Fruit fly (Drosophila melanogaster) whole organism, embryonic: ENCODE data around the gene CG7519.

ENCODE experiments used
- Atf6 ChIP-seq: fragments of 200-800 bp; sonication (Bioruptor generic); IDR thresholded peaks from 2 replicates; pipeline ENCODE4 v1.3.6; 2022; ENCODE audit warnings: missing biosample characterization, missing genetic modification characterization
- Bdp1 ChIP-seq: fragments of 200-800 bp; sonication (Bioruptor generic); optimal IDR thresholded peaks from 3 replicates; lab custom pipeline; 2016; ENCODE audit warnings: missing biosample characterization, missing genetic modification characterization
- BtbVII ChIP-seq: fragments of 200-800 bp; sonication (Bioruptor generic); optimal IDR thresholded peaks from 3 replicates; lab custom pipeline; 2017; ENCODE audit warnings: missing biosample characterization, mild to moderate bottlenecking, missing genetic modification characterization
- Bteb2 ChIP-seq: fragments of 200-800 bp; sonication (Bioruptor generic); optimal IDR thresholded peaks from 2 replicates; lab custom pipeline; 2016; ENCODE audit warnings: missing biosample characterization, missing genetic modification characterization
- CG10462 ChIP-seq: fragments of 200-800 bp; sonication (Bioruptor generic); optimal IDR thresholded peaks from 2 replicates; lab custom pipeline; 2016; ENCODE audit warnings: missing biosample characterization, missing genetic modification characterization
- CG10543 ChIP-seq: fragments of 200-800 bp; sonication (Bioruptor generic); optimal IDR thresholded peaks from 3 replicates; lab custom pipeline; 2017; ENCODE audit warnings: missing biosample characterization, mild to moderate bottlenecking, missing genetic modification characterization, moderate library complexity
- CG11456 ChIP-seq: fragments of 200-800 bp; sonication (Bioruptor generic); IDR thresholded peaks from 3 replicates; pipeline ENCODE4 v1.3.6; 2022; ENCODE audit warnings: missing biosample characterization, missing genetic modification characterization
- CG12769 ChIP-seq: fragments of 200-800 bp; sonication (Bioruptor generic); optimal IDR thresholded peaks from 2 replicates; lab custom pipeline; 2019; ENCODE audit warnings: missing biosample characterization, mild to moderate bottlenecking, missing genetic modification characterization, moderate library complexity
- CG12942 ChIP-seq: fragments of 200-800 bp; sonication (Bioruptor generic); optimal IDR thresholded peaks from 3 replicates; lab custom pipeline; 2016; ENCODE audit warnings: missing biosample characterization, missing genetic modification characterization
- CG13624 ChIP-seq: fragments of 200-800 bp; sonication (Bioruptor generic); optimal IDR thresholded peaks from 2 replicates; lab custom pipeline; 2016; ENCODE audit warnings: missing biosample characterization, missing genetic modification characterization
- CG13775 ChIP-seq: fragments of 200-800 bp; sonication (Bioruptor generic); optimal IDR thresholded peaks from 3 replicates; lab custom pipeline; 2017; ENCODE audit warnings: missing biosample characterization, mild to moderate bottlenecking, missing genetic modification characterization
- CG13894 ChIP-seq: fragments of 200-800 bp; sonication (Bioruptor generic); optimal IDR thresholded peaks from 3 replicates; lab custom pipeline; 2018; ENCODE audit warnings: missing biosample characterization, mild to moderate bottlenecking, missing genetic modification characterization, moderate library complexity
- CG14014 ChIP-seq: fragments of 200-800 bp; sonication (Bioruptor generic); IDR thresholded peaks from 2 replicates; pipeline ENCODE4 v1.3.6; 2022; ENCODE audit warnings: missing biosample characterization, missing genetic modification characterization
- CG14441 ChIP-seq: fragments of 200-800 bp; sonication (Bioruptor generic); IDR thresholded peaks from 2 replicates; pipeline ENCODE4 v1.3.6; 2022; ENCODE audit warnings: missing biosample characterization, missing genetic modification characterization
- CG16815 ChIP-seq: fragments of 200-800 bp; sonication (Bioruptor generic); optimal IDR thresholded peaks from 3 replicates; lab custom pipeline; 2017; ENCODE audit warnings: missing biosample characterization, mild to moderate bottlenecking, missing genetic modification characterization
- CG17829 ChIP-seq: fragments of 200-800 bp; optimal IDR thresholded peaks from 2 replicates; lab custom pipeline; 2019; ENCODE audit warnings: missing biosample characterization, mild to moderate bottlenecking, missing genetic modification characterization, moderate library complexity
- CG18619 ChIP-seq: fragments of 200-800 bp; sonication (Bioruptor generic); optimal IDR thresholded peaks from 3 replicates; lab custom pipeline; 2017; ENCODE audit warnings: missing biosample characterization, mild to moderate bottlenecking, missing genetic modification characterization
- CG30020 ChIP-seq: fragments of 200-800 bp; optimal IDR thresholded peaks from 2 replicates; lab custom pipeline; 2019; ENCODE audit warnings: missing biosample characterization, mild to moderate bottlenecking, missing genetic modification characterization, moderate library complexity
- CG3838 ChIP-seq: fragments of 200-800 bp; sonication (Bioruptor generic); optimal IDR thresholded peaks from 3 replicates; lab custom pipeline; 2016; ENCODE audit warnings: missing biosample characterization, missing genetic modification characterization
- CG8290 ChIP-seq, 3 experiments: fragments of 200-800 bp; sonication (Bioruptor generic); optimal IDR thresholded peaks; 2 replicates each; lab custom pipeline; 2016 to 2019; ENCODE audit warnings: missing biosample characterization in 3 of 3, missing genetic modification characterization in 3 of 3, mild to moderate bottlenecking in 2 of 3, moderate library complexity in 1 of 3
- CG8359 ChIP-seq: fragments of 200-800 bp; sonication (Bioruptor generic); optimal IDR thresholded peaks from 2 replicates; lab custom pipeline; 2017; ENCODE audit warnings: missing biosample characterization, mild to moderate bottlenecking, missing genetic modification characterization, borderline replicate concordance
- Chrac-16 ChIP-seq: fragments of 200-800 bp; sonication (Bioruptor generic); optimal IDR thresholded peaks from 3 replicates; lab custom pipeline; 2016; ENCODE audit warnings: missing biosample characterization, missing genetic modification characterization
- CrebB ChIP-seq: fragments of 200-800 bp; sonication (Bioruptor generic); optimal IDR thresholded peaks from 3 replicates; lab custom pipeline; 2018; ENCODE audit warnings: missing biosample characterization, mild to moderate bottlenecking, missing genetic modification characterization
- Dad ChIP-seq: fragments of 200-800 bp; sonication (Bioruptor generic); optimal IDR thresholded peaks from 3 replicates; lab custom pipeline; 2016; ENCODE audit warnings: missing biosample characterization, missing genetic modification characterization
- Doc3 ChIP-seq: fragments of 200-800 bp; sonication (Bioruptor generic); IDR thresholded peaks from 3 replicates; pipeline ENCODE4 v1.3.6; 2022; ENCODE audit warnings: missing biosample characterization, missing genetic modification characterization; ENCODE audit not compliant: partially characterized antibody
- Dref ChIP-seq: fragments of 200-800 bp; sonication (Bioruptor generic); IDR thresholded peaks from 2 replicates; pipeline ENCODE4 v1.3.6; 2022; ENCODE audit warnings: missing biosample characterization, missing genetic modification characterization
- Drgx ChIP-seq: fragments of 200-800 bp; sonication (Bioruptor generic); IDR thresholded peaks from 2 replicates; pipeline ENCODE4 v1.3.6; 2022; ENCODE audit warnings: missing biosample characterization, missing genetic modification characterization
- GATAe ChIP-seq: fragments of 200-800 bp; sonication (Bioruptor generic); conservative IDR thresholded peaks from 2 replicates; pipeline ENCODE4 v1.3.6; 2022; ENCODE audit warnings: missing biosample characterization, missing genetic modification characterization
- HLH3B ChIP-seq: fragments of 200-800 bp; sonication (Bioruptor generic); IDR thresholded peaks from 2 replicates; pipeline ENCODE4 v1.3.6; 2022; ENCODE audit warnings: missing biosample characterization, missing genetic modification characterization
- HLH4C ChIP-seq: fragments of 200-800 bp; sonication (Bioruptor generic); IDR thresholded peaks from 3 replicates; pipeline ENCODE4 v1.3.6; 2022; ENCODE audit warnings: missing biosample characterization, missing genetic modification characterization; ENCODE audit not compliant: partially characterized antibody
- Hsf ChIP-seq: fragments of 200-800 bp; sonication (Bioruptor generic); optimal IDR thresholded peaks from 3 replicates; lab custom pipeline; 2016; ENCODE audit warnings: missing biosample characterization, missing genetic modification characterization
- Opbp ChIP-seq: fragments of 200-800 bp; sonication (Bioruptor generic); IDR thresholded peaks from 3 replicates; pipeline ENCODE4 v1.3.6; 2022; ENCODE audit warnings: missing biosample characterization, missing genetic modification characterization; ENCODE audit not compliant: partially characterized antibody
- PHDP ChIP-seq: fragments of 200-800 bp; sonication (Bioruptor generic); optimal IDR thresholded peaks from 3 replicates; lab custom pipeline; 2018; ENCODE audit warnings: missing biosample characterization, mild to moderate bottlenecking, missing genetic modification characterization, moderate library complexity
- Six4 ChIP-seq: fragments of 200-800 bp; sonication (Bioruptor generic); optimal IDR thresholded peaks from 2 replicates; lab custom pipeline; 2016; ENCODE audit warnings: missing biosample characterization, missing genetic modification characterization
- Taf1 ChIP-seq: fragments of 200-800 bp; sonication (Bioruptor generic); IDR thresholded peaks from 2 replicates; pipeline ENCODE4 v1.3.6; 2022; ENCODE audit warnings: missing biosample characterization, missing genetic modification characterization
- Trl ChIP-seq, 3 experiments: fragments of >200 bp in 2 of 3; fragments of 200-800 bp in 1 of 3; sonication (Bioruptor generic) in 1 of 3; optimal IDR thresholded peaks; 2 replicates in 1 of 3; 3 replicates in 2 of 3; lab custom pipeline; 2016 to 2017; ENCODE audit warnings: missing biosample characterization in 1 of 3, missing genetic modification characterization in 1 of 3
- aop ChIP-seq: fragments of 200-800 bp; sonication (Bioruptor generic); IDR thresholded peaks from 2 replicates; pipeline ENCODE4 v1.3.6; 2022; ENCODE audit warnings: missing biosample characterization, missing genetic modification characterization
- cwo ChIP-seq: fragments of 200-800 bp; sonication (Bioruptor generic); optimal IDR thresholded peaks from 3 replicates; lab custom pipeline; 2017; ENCODE audit warnings: missing biosample characterization, missing genetic modification characterization, mild to moderate bottlenecking, moderate library complexity, missing genetic modification reagents
- eyg ChIP-seq: fragments of 200-800 bp; sonication (Bioruptor generic); optimal IDR thresholded peaks from 3 replicates; lab custom pipeline; 2016; ENCODE audit warnings: missing biosample characterization, missing genetic modification characterization
- gcm ChIP-seq: fragments of 200-800 bp; sonication (Bioruptor generic); optimal IDR thresholded peaks from 2 replicates; lab custom pipeline; 2019; ENCODE audit warnings: missing biosample characterization, mild to moderate bottlenecking, missing genetic modification characterization, moderate library complexity
- h ChIP-seq: fragments of >200 bp; optimal IDR thresholded peaks from 2 replicates; lab custom pipeline; 2017
- maf-S ChIP-seq: fragments of 200-800 bp; sonication (Bioruptor generic); optimal IDR thresholded peaks from 2 replicates; lab custom pipeline; 2016; ENCODE audit warnings: missing biosample characterization, missing genetic modification characterization
- mld ChIP-seq: fragments of 200-800 bp; sonication (Bioruptor generic); IDR thresholded peaks from 3 replicates; pipeline ENCODE4 v1.3.6; 2022; ENCODE audit warnings: missing biosample characterization, missing genetic modification characterization; ENCODE audit not compliant: partially characterized antibody
- nerfin-2 ChIP-seq: fragments of 200-800 bp; sonication (Bioruptor generic); IDR thresholded peaks from 2 replicates; pipeline ENCODE4 v1.3.6; 2022; ENCODE audit warnings: missing biosample characterization, missing genetic modification characterization; ENCODE audit not compliant: partially characterized antibody
- ranshi ChIP-seq: fragments of 200-800 bp; sonication (Bioruptor generic); IDR thresholded peaks from 2 replicates; pipeline ENCODE4 v1.3.6; 2022; ENCODE audit warnings: missing biosample characterization, missing genetic modification characterization
- repo ChIP-seq: fragments of 200-800 bp; sonication (Bioruptor generic); optimal IDR thresholded peaks from 2 replicates; lab custom pipeline; 2016; ENCODE audit warnings: missing biosample characterization, missing genetic modification characterization
- ro ChIP-seq: fragments of 200-800 bp; sonication (Bioruptor generic); IDR thresholded peaks from 2 replicates; pipeline ENCODE4 v1.3.6; 2022; ENCODE audit warnings: missing biosample characterization, missing genetic modification characterization
- so ChIP-seq: fragments of 200-800 bp; sonication (Bioruptor generic); IDR thresholded peaks from 3 replicates; pipeline ENCODE4 v1.3.6; 2022; ENCODE audit warnings: missing biosample characterization, missing genetic modification characterization
- ssp ChIP-seq: fragments of 200-800 bp; sonication (Bioruptor generic); IDR thresholded peaks from 2 replicates; pipeline ENCODE4 v1.3.6; 2022; ENCODE audit warnings: missing biosample characterization, missing genetic modification characterization
- sug ChIP-seq: fragments of 200-800 bp; optimal IDR thresholded peaks from 2 replicates; lab custom pipeline; 2019; ENCODE audit warnings: missing biosample characterization, mild to moderate bottlenecking, missing genetic modification characterization, moderate library complexity
- twi ChIP-seq: fragments of 200-800 bp; optimal IDR thresholded peaks from 2 replicates; lab custom pipeline; 2019; ENCODE audit warnings: missing biosample characterization, mild to moderate bottlenecking, missing genetic modification characterization, moderate library complexity

Gene CG7519

dm6 chr3L:21445704-21446103, 47.2 kb upstream of the CG7519 start, which contains the start of gene Syx7 (continued):
- TF ChIP-seq CG8359 (no peak), Six4 (GFP tag; lab: Kevin White, UChicago) (no peak), CG17829 (peak; percentile 40), Doc3 (GFP tag; lab: Robert Waterston, UW) (peak; percentile 54; the same call in 1 of the 3 replicates), CG10462 (no peak), CG3838 (no peak), CrebB (no peak), CG12942 (GFP tag; lab: Kevin White, UChicago) (no peak), so (GFP tag; lab: Robert Waterston, UW) (no peak), cwo (no peak), Drgx (GFP tag; lab: Robert Waterston, UW) (no peak), Bteb2 (GFP tag; lab: Kevin White, UChicago) (no peak), mld (GFP tag; lab: Robert Waterston, UW) (no peak), Opbp (GFP tag; lab: Robert Waterston, UW) (peak; percentile 78), twi (tag; lab: Kevin White, UChicago) (no peak), eyg (GFP tag; lab: Kevin White, UChicago) (no peak), Taf1 (GFP tag; lab: Robert Waterston, UW) (no peak), CG12769 (peak; percentile 53), Bdp1 (no peak), ranshi (GFP tag; lab: Robert Waterston, UW) (no peak), repo (no peak), Atf6 (GFP tag; lab: Robert Waterston, UW) (no peak), nerfin-2 (GFP tag; lab: Robert Waterston, UW) (no peak), CG14014 (GFP tag; lab: Robert Waterston, UW) (no peak), ssp (GFP tag; lab: Robert Waterston, UW) (no peak), ro (GFP tag; lab: Robert Waterston, UW) (no peak), gcm (no peak), CG10543 (no peak), CG14441 (GFP tag; lab: Robert Waterston, UW) (no peak), GATAe (GFP tag; lab: Robert Waterston, UW) (no peak), maf-S (GFP tag; lab: Kevin White, UChicago) (peak; percentile 23), CG18619 (no peak), Hsf (GFP tag; lab: Kevin White, UChicago) (peak; percentile 25), CG13894 (no peak), CG11456 (GFP tag; lab: Robert Waterston, UW) (no peak), CG8290 (GFP tag; optimal IDR thresholded peaks at IDR 0.05; lab: Kevin White, UChicago) (no peak), CG8290 (tag; optimal IDR thresholded peaks at IDR 0.05; lab: Kevin White, UChicago) (no peak), HLH3B (no peak), Trl (optimal IDR thresholded peaks at IDR 0.05; lab: Kevin White, UChicago) (no peak), Trl (GFP tag; optimal IDR thresholded peaks at IDR 0.05; lab: Kevin White, UChicago) (no peak), CG30020 (tag; lab: Kevin White, UChicago) (peak; percentile 2), aop (GFP tag; lab: Robert Waterston, UW) (no peak), CG16815 (GFP tag; lab: Kevin White, UChicago) (no peak), BtbVII (GFP tag; lab: Kevin White, UChicago) (no peak), Dad (GFP tag; lab: Kevin White, UChicago) (peak; percentile 13), Dref (GFP tag; lab: Robert Waterston, UW) (peak; percentile 94), Chrac-16 (GFP tag; lab: Kevin White, UChicago) (peak; percentile 33), h (lab: Kevin White, UChicago) (no peak), HLH4C (GFP tag; lab: Robert Waterston, UW) (no peak; the same call in 1 of the 3 replicates), PHDP (no peak), CG13775 (GFP tag; lab: Kevin White, UChicago) (no peak), sug (tag; lab: Kevin White, UChicago) (no peak), CG13624 (peak; percentile 49)
